Fruit fly (Drosophila melanogaster) whole organism, embryonic: ENCODE data around the gene Obp19b.

Experiments
- CG11085 ChIP-seq: fragments of 200-800 bp; sonication (Bioruptor generic); IDR thresholded peaks from 2 replicates; pipeline ENCODE4 v1.3.6; 2022; ENCODE audit warnings: missing biosample characterization, missing genetic modification characterization
- CG13894 ChIP-seq: fragments of 200-800 bp; sonication (Bioruptor generic); optimal IDR thresholded peaks from 3 replicates; lab custom pipeline; 2018; ENCODE audit warnings: missing biosample characterization, mild to moderate bottlenecking, missing genetic modification characterization, moderate library complexity
- CG8924 ChIP-seq: fragments of 200-800 bp; optimal IDR thresholded peaks from 3 replicates; lab custom pipeline; 2019; ENCODE audit warnings: missing biosample characterization, mild to moderate bottlenecking, missing genetic modification characterization, moderate library complexity
- Doc3 ChIP-seq: fragments of 200-800 bp; sonication (Bioruptor generic); IDR thresholded peaks from 3 replicates; pipeline ENCODE4 v1.3.6; 2022; ENCODE audit warnings: missing biosample characterization, missing genetic modification characterization; ENCODE audit not compliant: partially characterized antibody
- ERR ChIP-seq: fragments of 200-800 bp; sonication (Bioruptor generic); optimal IDR thresholded peaks from 2 replicates; lab custom pipeline; 2016; ENCODE audit warnings: missing biosample characterization, missing genetic modification characterization
- rib ChIP-seq: fragments of 200-800 bp; sonication (Bioruptor generic); IDR thresholded peaks from 2 replicates; pipeline ENCODE4 v1.3.6; 2022; ENCODE audit warnings: missing biosample characterization, missing genetic modification characterization
- shn ChIP-seq: fragments of 200-800 bp; sonication (Bioruptor generic); optimal IDR thresholded peaks from 3 replicates; lab custom pipeline; 2016; ENCODE audit warnings: missing biosample characterization, missing genetic modification characterization

dm6 chrX:20423158-20423557 is 6.6 kb downstream of the Obp19b start:
- TF ChIP-seq rib (GFP tag; lab: Robert Waterston, UW) (no peak), CG11085 (GFP tag; lab: Robert Waterston, UW) (no peak), CG13894 (tag; lab: Kevin White, UChicago) (no peak), ERR (no peak), Doc3 (GFP tag; lab: Robert Waterston, UW) (no peak), shn (no peak), CG8924 (tag; lab: Kevin White, UChicago) (no peak)
